Worm (Caenorhabditis elegans) whole organism, mixed stage, embryonic: ENCODE measurements around the gene F37C12.14.

ENCODE experiments used
- blmp-1 ChIP-seq: fragments of 150-350 bp; optimal IDR thresholded peaks from 2 replicates; lab custom pipeline; 2014; ENCODE audit warnings: missing biosample characterization, missing genetic modification characterization
- ceh-43 ChIP-seq: fragments of 200-800 bp; sonication (Bioruptor generic); optimal IDR thresholded peaks from 2 replicates; lab custom pipeline; 2018; ENCODE audit warnings: mild to moderate bottlenecking, missing genetic modification characterization, moderate library complexity, missing compliant biosample characterization
- drap-1 ChIP-seq: fragments of 200-800 bp; sonication (Bioruptor generic); optimal IDR thresholded peaks from 3 replicates; lab custom pipeline; 2018; ENCODE audit warnings: mild to moderate bottlenecking, missing genetic modification characterization, missing compliant biosample characterization
- elt-1 ChIP-seq: sonication (generic microtip); optimal IDR thresholded peaks from 2 replicates; lab custom pipeline; 2017; ENCODE audit warnings: missing genetic modification characterization, mild to moderate bottlenecking, missing compliant biosample characterization, antibody characterized with exemption, moderate library complexity, borderline replicate concordance; ENCODE audit not compliant: insufficient read depth
- flh-1 ChIP-seq: fragments of 200-800 bp; sonication (Bioruptor generic); optimal IDR thresholded peaks from 2 replicates; lab custom pipeline; 2018; ENCODE audit warnings: mild to moderate bottlenecking, missing genetic modification characterization, moderate library complexity, missing compliant biosample characterization
- lin-13 ChIP-seq: fragments of 150-350 bp; optimal IDR thresholded peaks from 2 replicates; lab custom pipeline; 2014; ENCODE audit warnings: missing biosample characterization, missing genetic modification characterization
- lsy-2 ChIP-seq: fragments of 150-350 bp; optimal IDR thresholded peaks from 2 replicates; lab custom pipeline; 2014; ENCODE audit warnings: missing biosample characterization, missing genetic modification characterization
- nhr-12 ChIP-seq: fragments of 150-350 bp; optimal IDR thresholded peaks from 2 replicates; lab custom pipeline; 2014; ENCODE audit warnings: missing biosample characterization, missing genetic modification characterization
- pha-4 ChIP-seq: fragments of 150-350 bp; optimal IDR thresholded peaks from 2 replicates; lab custom pipeline; 2018; ENCODE audit warnings: missing biosample characterization, missing genetic modification reagents, missing genetic modification characterization
- snpc-4 ChIP-seq: fragments of 150-350 bp; optimal IDR thresholded peaks from 2 replicates; lab custom pipeline; 2014; ENCODE audit warnings: missing biosample characterization, missing genetic modification characterization

DNA sequence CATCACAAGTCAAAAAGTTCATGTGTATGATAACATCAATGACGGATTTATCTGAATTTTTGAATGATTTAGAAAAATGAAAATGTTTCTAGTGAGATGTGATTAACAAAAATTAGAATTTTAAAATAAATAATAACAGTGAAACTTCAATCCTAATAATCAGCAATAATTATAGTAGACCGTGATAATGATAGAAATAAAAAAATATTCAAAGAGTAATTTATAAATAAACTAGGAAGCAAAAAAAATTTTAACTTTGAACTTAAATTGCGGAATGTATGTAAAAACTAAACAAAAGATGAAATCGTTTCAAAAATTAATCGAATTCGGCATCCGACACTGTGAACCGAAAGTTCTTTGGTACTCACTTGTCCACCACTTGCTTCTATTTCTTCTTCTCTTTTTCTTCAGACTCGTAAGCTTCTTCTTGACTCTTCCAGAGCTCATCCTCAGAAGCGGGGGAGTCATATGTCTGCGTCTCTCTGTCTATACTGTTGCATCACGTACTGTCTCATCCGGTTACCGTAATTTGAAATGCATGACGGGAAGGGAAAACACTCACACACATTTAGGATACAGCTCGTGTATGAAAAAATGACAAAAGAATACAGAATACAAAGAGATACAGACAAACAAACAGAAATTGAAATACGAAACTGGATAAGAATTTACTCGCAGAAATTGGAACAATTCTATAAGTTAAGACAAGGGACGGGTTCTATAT, 7.7 kb upstream of the F37C12.14 start, which contains the start of gene mec-14:
- TF ChIP-seq drap-1 (GFP tag; lab: Kevin White, UChicago) (no peak), ceh-43 (no peak), nhr-12 (tag; lab: Kevin White, UChicago) (no peak), flh-1 (GFP tag; lab: Kevin White, UChicago) (no peak), snpc-4 (no peak), lsy-2 (tag; lab: Kevin White, UChicago) (no peak), elt-1 (tag; lab: Kevin White, UChicago) (no peak), blmp-1 (tag; lab: Kevin White, UChicago) (no peak), pha-4 (tag; lab: Kevin White, UChicago) (no peak), lin-13 (tag; lab: Kevin White, UChicago) (no peak)
